ENCODE assay signal across 5 fruit fly cellular contexts in the genomic region with DNA sequence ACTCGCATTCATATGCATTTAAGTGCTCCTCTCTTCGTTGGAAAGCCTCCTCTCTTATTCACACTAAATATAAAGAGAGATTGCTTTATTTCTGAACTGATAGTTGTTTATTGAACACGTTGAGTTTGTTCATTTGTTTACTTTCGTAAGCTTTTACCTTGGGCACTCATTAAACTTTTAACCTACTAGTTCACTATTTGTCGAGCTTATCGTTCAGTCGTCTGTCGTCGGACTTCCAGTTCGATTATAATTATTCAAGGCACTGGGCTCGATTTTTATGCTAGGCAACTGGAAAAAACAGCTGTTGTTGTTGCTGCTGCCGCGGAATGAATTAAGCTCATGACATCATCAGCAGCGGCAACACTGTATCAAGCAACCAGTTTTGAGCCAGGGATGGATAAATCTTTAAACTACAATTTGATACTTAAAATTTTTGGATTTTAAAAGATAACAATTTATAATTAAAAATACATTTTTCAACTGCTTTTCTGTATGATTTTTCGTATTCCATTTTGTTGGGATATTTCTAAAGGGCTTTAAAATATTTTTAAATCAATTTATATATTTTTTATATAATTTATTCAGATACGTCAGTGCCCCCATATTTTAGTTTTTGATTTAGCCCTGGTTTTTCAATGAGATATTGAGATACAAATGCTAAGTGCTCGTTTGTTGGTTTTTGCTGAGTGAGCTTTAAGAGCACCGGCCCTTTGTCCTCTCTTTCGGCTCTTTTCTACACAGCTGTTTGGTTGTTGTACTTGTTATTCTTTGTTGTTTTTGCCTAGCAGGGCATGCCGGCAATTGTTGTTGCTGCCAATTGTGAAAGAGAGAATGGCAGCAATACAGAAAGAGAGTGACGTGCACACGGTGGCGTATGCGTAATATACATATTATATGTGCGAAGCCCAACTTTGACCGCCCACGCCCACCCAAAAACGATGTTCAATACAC.
TF ChIP-seq lines count a peak whose summit lies in the region.

No protein-coding gene starts in this region.

TF ChIP-seq in whole organism, adult, 20 proteins besides CTCF, POLR2A, EP300 and RAD21 (continued from another document):
- TF ChIP-seq CG1620 (GFP tag; optimal IDR thresholded peaks at IDR 0.05; lab: Kevin White, UChicago) (peak; percentile 54), bab1 (GFP tag; optimal IDR thresholded peaks at IDR 0.05; lab: Kevin White, UChicago) (peak; percentile 92), tj (GFP tag; optimal IDR thresholded peaks at IDR 0.05; lab: Kevin White, UChicago) (peak; percentile 91), CG12768 (GFP tag; optimal IDR thresholded peaks at IDR 0.05; lab: Kevin White, UChicago) (peak; percentile 97), Mnt (GFP tag; optimal IDR thresholded peaks at IDR 0.05; lab: Kevin White, UChicago) (peak; percentile 41), CG7101 (tag; optimal IDR thresholded peaks at IDR 0.05; lab: Kevin White, UChicago) (peak; percentile 98)

TF ChIP-seq in whole organism, embryonic, 481 proteins besides CTCF, POLR2A, EP300 and RAD21 (continued from another document and continues in another):
- TF ChIP-seq zfh2 (GFP tag; optimal IDR thresholded peaks at IDR 0.05; lab: Kevin White, UChicago) (peak; percentile 44), pb (GFP tag; optimal IDR thresholded peaks at IDR 0.05; lab: Kevin White, UChicago) (no peak), CG17829 (tag; optimal IDR thresholded peaks at IDR 0.05; lab: Kevin White, UChicago) (peak; percentile 96), CG17612 (GFP tag; IDR thresholded peaks at IDR 0.05; lab: Robert Waterston, UW) (peak; percentile 92), gcm2 (GFP tag; optimal IDR thresholded peaks at IDR 0.05; lab: Kevin White, UChicago) (no peak), CG8089 (GFP tag; optimal IDR thresholded peaks at IDR 0.05; lab: Kevin White, UChicago) (no peak), Ravus (GFP tag; IDR thresholded peaks at IDR 0.05; lab: Robert Waterston, UW) (peak; percentile 82), lab (GFP tag; optimal IDR thresholded peaks at IDR 0.05; lab: Kevin White, UChicago) (peak; percentile 97), maf-S (GFP tag; optimal IDR thresholded peaks at IDR 0.05; lab: Kevin White, UChicago) (peak; percentile 11), crp (GFP tag; optimal IDR thresholded peaks at IDR 0.05; lab: Kevin White, UChicago) (peak in 1 of 2 experiments; percentile 56), CG12391 (tag; optimal IDR thresholded peaks at IDR 0.05; lab: Kevin White, UChicago) (peak; percentile 97), CG1792 (GFP tag; optimal IDR thresholded peaks at IDR 0.05; lab: Kevin White, UChicago) (no peak), CG11085 (GFP tag; IDR thresholded peaks at IDR 0.05; lab: Robert Waterston, UW) (peak; percentile 93), vvl (GFP tag; IDR thresholded peaks at IDR 0.05; lab: Robert Waterston, UW) (peak; percentile 97), CG11247 (GFP tag; IDR thresholded peaks at IDR 0.05; lab: Robert Waterston, UW) (peak; percentile 95), CG34422 (GFP tag; IDR thresholded peaks at IDR 0.05; lab: Robert Waterston, UW) (peak; percentile 97), az2 (GFP tag; optimal IDR thresholded peaks at IDR 0.05; lab: Kevin White, UChicago) (peak; percentile 89), CG32532 (GFP tag; IDR thresholded peaks at IDR 0.05; lab: Robert Waterston, UW) (peak; percentile 98), trem (tag; optimal IDR thresholded peaks at IDR 0.05; lab: Kevin White, UChicago) (peak; percentile 82), CG10321 (GFP tag; IDR thresholded peaks at IDR 0.05; lab: Robert Waterston, UW) (peak; percentile 79), Awh (GFP tag; IDR thresholded peaks at IDR 0.05; lab: Robert Waterston, UW) (peak; percentile 95), dm (GFP tag; optimal IDR thresholded peaks at IDR 0.05; lab: Kevin White, UChicago) (no peak), H15 (GFP tag; IDR thresholded peaks at IDR 0.05; lab: Robert Waterston, UW) (peak; percentile 91), dati (GFP tag; IDR thresholded peaks at IDR 0.05; lab: Robert Waterston, UW) (peak; percentile 51; the same call in 1 of the 2 replicates), chif (GFP tag; optimal IDR thresholded peaks at IDR 0.05; lab: Kevin White, UChicago) (peak; percentile 6 to 17), CG42726 (GFP tag; IDR thresholded peaks at IDR 0.05; lab: Robert Waterston, UW; ENCODE audit: partially characterized antibody) (no peak), Drgx (GFP tag; IDR thresholded peaks at IDR 0.05; lab: Robert Waterston, UW) (peak; percentile 95), grn (GFP tag; optimal IDR thresholded peaks at IDR 0.05; lab: Kevin White, UChicago) (peak; percentile 8)

TF ChIP-seq in whole organism, prepupa, 60 proteins besides CTCF, POLR2A, EP300 and RAD21 (continued from another document and continues in another):
- TF ChIP-seq fkh (GFP tag; optimal IDR thresholded peaks at IDR 0.05; lab: Kevin White, UChicago), result peak; percentile 69
- TF ChIP-seq CG7368 (GFP tag; optimal IDR thresholded peaks at IDR 0.05; lab: Kevin White, UChicago), result peak; percentile 83
- TF ChIP-seq Eip75B (GFP tag; optimal IDR thresholded peaks at IDR 0.05; lab: Kevin White, UChicago), result peak; percentile 78
- TF ChIP-seq CG11902 (GFP tag; optimal IDR thresholded peaks at IDR 0.05; lab: Kevin White, UChicago), result peak; percentile 77
- peak; percentile 88 for TF ChIP-seq Lpt (GFP tag; optimal IDR thresholded peaks at IDR 0.05; lab: Kevin White, UChicago)
- TF ChIP-seq Sox14 (GFP tag; optimal IDR thresholded peaks at IDR 0.05; lab: Kevin White, UChicago), result peak; percentile 72
- peak; percentile 92 for TF ChIP-seq CG6808 (GFP tag; optimal IDR thresholded peaks at IDR 0.05; lab: Kevin White, UChicago)
- peak; percentile 87 for TF ChIP-seq CG9139 (GFP tag; optimal IDR thresholded peaks at IDR 0.05; lab: Kevin White, UChicago)
- TF ChIP-seq esn (GFP tag; optimal IDR thresholded peaks at IDR 0.05; lab: Kevin White, UChicago), result peak; percentile 90
- TF ChIP-seq svp (GFP tag; lab: Kevin White, UChicago), result peak; percentile 92
- TF ChIP-seq salr (GFP tag; optimal IDR thresholded peaks at IDR 0.05; lab: Kevin White, UChicago), result peak; percentile 62 to 93
- peak; percentile 79 for TF ChIP-seq cyc (GFP tag; optimal IDR thresholded peaks at IDR 0.05; lab: Kevin White, UChicago)
- peak; percentile 90 for TF ChIP-seq CG3919 (GFP tag; optimal IDR thresholded peaks at IDR 0.05; lab: Kevin White, UChicago)
- TF ChIP-seq CG8319 (GFP tag; optimal IDR thresholded peaks at IDR 0.05; lab: Kevin White, UChicago), result peak; percentile 84
- peak; percentile 83 for TF ChIP-seq Blimp-1 (GFP tag; optimal IDR thresholded peaks at IDR 0.05; lab: Kevin White, UChicago)
- TF ChIP-seq Eip78C (GFP tag; lab: Kevin White, UChicago), result peak; percentile 97
- peak; percentile 87 to 93 for TF ChIP-seq ss (GFP tag; optimal IDR thresholded peaks at IDR 0.05; lab: Kevin White, UChicago)
- peak; percentile 88 for TF ChIP-seq CG6276 (GFP tag; optimal IDR thresholded peaks at IDR 0.05; lab: Kevin White, UChicago)
- no peak for TF ChIP-seq dac (GFP tag; optimal IDR thresholded peaks at IDR 0.05; lab: Kevin White, UChicago)
- peak; percentile 77 for TF ChIP-seq CG6854 (GFP tag; optimal IDR thresholded peaks at IDR 0.05; lab: Kevin White, UChicago)
- peak; percentile 94 for TF ChIP-seq CG11294 (GFP tag; IDR thresholded peaks at IDR 0.05; lab: Robert Waterston, UW)
- peak; percentile 91 for TF ChIP-seq net (GFP tag; optimal IDR thresholded peaks at IDR 0.05; lab: Kevin White, UChicago)
- peak; percentile 99 for TF ChIP-seq dsx (GFP tag; optimal IDR thresholded peaks at IDR 0.05; lab: Kevin White, UChicago; ENCODE audit: poor library complexity, severe bottlenecking)
- TF ChIP-seq CG1621 (tag; optimal IDR thresholded peaks at IDR 0.05; lab: Kevin White, UChicago), result peak; percentile 79
- TF ChIP-seq Ets21C (GFP tag; optimal IDR thresholded peaks at IDR 0.05; lab: Kevin White, UChicago), result no peak
- peak; percentile 92 for TF ChIP-seq spab (GFP tag; optimal IDR thresholded peaks at IDR 0.05; lab: Kevin White, UChicago)
- TF ChIP-seq Eip93F (GFP tag; optimal IDR thresholded peaks at IDR 0.05; lab: Kevin White, UChicago), result peak; percentile 65
- TF ChIP-seq Smox (GFP tag; optimal IDR thresholded peaks at IDR 0.05; lab: Kevin White, UChicago), result peak; percentile 81
- TF ChIP-seq CG3032 (tag; optimal IDR thresholded peaks at IDR 0.05; lab: Kevin White, UChicago), result peak; percentile 98
- TF ChIP-seq CG15336 (GFP tag; IDR thresholded peaks at IDR 0.05; lab: Robert Waterston, UW), result peak; percentile 98

TF ChIP-seq in whole organism, pupa, 21 proteins besides CTCF, POLR2A, EP300 and RAD21 (continued from another document):
- TF ChIP-seq CG15710 (tag; optimal IDR thresholded peaks at IDR 0.05; lab: Kevin White, UChicago), result peak; percentile 98
- peak; percentile 94 for TF ChIP-seq CG12605 (GFP tag; IDR thresholded peaks at IDR 0.05; lab: Robert Waterston, UW)
- peak; percentile 93 for TF ChIP-seq CG34367 (tag; optimal IDR thresholded peaks at IDR 0.05; lab: Kevin White, UChicago)
- TF ChIP-seq gl (tag; optimal IDR thresholded peaks at IDR 0.05; lab: Kevin White, UChicago), result peak; percentile 49
- peak; percentile 92 for TF ChIP-seq rn (GFP tag; IDR thresholded peaks at IDR 0.05; lab: Robert Waterston, UW)

TF ChIP-seq in whole organism, wandering third instar larva, 38 proteins besides CTCF, POLR2A, EP300 and RAD21 (continued from another document):
- TF ChIP-seq Jra (GFP tag; optimal IDR thresholded peaks at IDR 0.05; lab: Kevin White, UChicago) (no peak), Hnf4 (GFP tag; optimal IDR thresholded peaks at IDR 0.05; lab: Kevin White, UChicago) (no peak), rgr (GFP tag; optimal IDR thresholded peaks at IDR 0.05; lab: Kevin White, UChicago) (peak; percentile 90), Rel (GFP tag; optimal IDR thresholded peaks at IDR 0.05; lab: Kevin White, UChicago) (peak; percentile 29), Rel (tag; optimal IDR thresholded peaks at IDR 0.05; lab: Kevin White, UChicago) (peak; percentile 83), Vsx2 (GFP tag; optimal IDR thresholded peaks at IDR 0.05; lab: Kevin White, UChicago; ENCODE audit: partially characterized antibody) (no peak), h (GFP tag; optimal IDR thresholded peaks at IDR 0.05; lab: Kevin White, UChicago) (peak; percentile 85), usp (GFP tag; optimal IDR thresholded peaks at IDR 0.05; lab: Kevin White, UChicago) (no peak), fru (GFP tag; optimal IDR thresholded peaks at IDR 0.05; lab: Kevin White, UChicago) (peak; percentile 89), jim (GFP tag; optimal IDR thresholded peaks at IDR 0.05; lab: Kevin White, UChicago) (no peak), woc (GFP tag; optimal IDR thresholded peaks at IDR 0.05; lab: Kevin White, UChicago) (peak; percentile 65), HLH106 (tag; optimal IDR thresholded peaks at IDR 0.05; lab: Kevin White, UChicago) (peak; percentile 98), Mio (GFP tag; optimal IDR thresholded peaks at IDR 0.05; lab: Kevin White, UChicago) (no peak), tai (GFP tag; optimal IDR thresholded peaks at IDR 0.05; lab: Kevin White, UChicago) (no peak), ey (GFP tag; optimal IDR thresholded peaks at IDR 0.05; lab: Kevin White, UChicago) (peak; percentile 78), psq (GFP tag; optimal IDR thresholded peaks at IDR 0.05; lab: Kevin White, UChicago) (peak; percentile 92), lola (GFP tag; optimal IDR thresholded peaks at IDR 0.05; lab: Kevin White, UChicago) (no peak), Dif (GFP tag; optimal IDR thresholded peaks at IDR 0.05; lab: Kevin White, UChicago; ENCODE audit: partially characterized antibody) (peak; percentile 7), N (GFP tag; optimal IDR thresholded peaks at IDR 0.05; lab: Kevin White, UChicago) (no peak), foxo (GFP tag; optimal IDR thresholded peaks at IDR 0.05; lab: Kevin White, UChicago) (peak in 1 of 2 experiments; percentile 93), br (GFP tag; optimal IDR thresholded peaks at IDR 0.05; lab: Kevin White, UChicago) (peak; percentile 48)
